Fruit fly (Drosophila melanogaster) whole organism, embryonic: ENCODE measurements around the gene CG14340.

Experiments used
- Blimp-1 ChIP-seq: fragments of 200-800 bp; sonication (Bioruptor generic); optimal IDR thresholded peaks from 3 replicates; lab custom pipeline; 2018; ENCODE audit warnings: missing biosample characterization, missing genetic modification characterization, mild to moderate bottlenecking, moderate library complexity, missing genetic modification reagents
- CG10321 ChIP-seq: fragments of 200-800 bp; sonication (Bioruptor generic); IDR thresholded peaks from 2 replicates; pipeline ENCODE4 v1.3.6; 2022; ENCODE audit warnings: missing biosample characterization, missing genetic modification characterization
- CG11247 ChIP-seq: fragments of 200-800 bp; sonication (Bioruptor generic); IDR thresholded peaks from 2 replicates; pipeline ENCODE4 v1.3.6; 2022; ENCODE audit warnings: missing biosample characterization, missing genetic modification characterization
- CG13287 ChIP-seq: fragments of 200-800 bp; sonication (Bioruptor generic); IDR thresholded peaks from 2 replicates; pipeline ENCODE4 v1.3.6; 2022; ENCODE audit warnings: missing biosample characterization, missing genetic modification characterization; ENCODE audit not compliant: partially characterized antibody
- CG15696 ChIP-seq: fragments of 200-800 bp; sonication (Bioruptor generic); optimal IDR thresholded peaks from 2 replicates; lab custom pipeline; 2019; ENCODE audit warnings: missing biosample characterization, mild to moderate bottlenecking, missing genetic modification characterization, moderate library complexity
- CG16815 ChIP-seq: fragments of 200-800 bp; sonication (Bioruptor generic); optimal IDR thresholded peaks from 3 replicates; lab custom pipeline; 2017; ENCODE audit warnings: missing biosample characterization, mild to moderate bottlenecking, missing genetic modification characterization
- CG17328 ChIP-seq: fragments of 200-800 bp; sonication (Bioruptor generic); IDR thresholded peaks from 2 replicates; pipeline ENCODE4 v1.3.6; 2022; ENCODE audit warnings: missing biosample characterization, missing genetic modification characterization
- CG18476 ChIP-seq: fragments of 200-800 bp; sonication (Bioruptor generic); optimal IDR thresholded peaks from 2 replicates; lab custom pipeline; 2016; ENCODE audit warnings: missing biosample characterization, mild to moderate bottlenecking, missing genetic modification characterization
- CG2199 ChIP-seq: fragments of 200-800 bp; sonication (Bioruptor generic); IDR thresholded peaks from 3 replicates; pipeline ENCODE4 v1.3.6; 2022; ENCODE audit warnings: missing biosample characterization, missing genetic modification characterization
- CG32772 ChIP-seq: fragments of 200-800 bp; sonication (Bioruptor generic); IDR thresholded peaks from 2 replicates; pipeline ENCODE4 v1.3.6; 2022; ENCODE audit warnings: missing biosample characterization, missing genetic modification characterization
- CG3838 ChIP-seq: fragments of 200-800 bp; sonication (Bioruptor generic); optimal IDR thresholded peaks from 3 replicates; lab custom pipeline; 2016; ENCODE audit warnings: missing biosample characterization, missing genetic modification characterization
- CG9727 ChIP-seq: fragments of 200-800 bp; sonication (Bioruptor generic); optimal IDR thresholded peaks from 3 replicates; lab custom pipeline; 2017; ENCODE audit warnings: missing biosample characterization, mild to moderate bottlenecking, missing genetic modification characterization
- CHES-1-like ChIP-seq: fragments of 200-800 bp; sonication (Bioruptor generic); optimal IDR thresholded peaks from 2 replicates; lab custom pipeline; 2016; ENCODE audit warnings: missing biosample characterization, missing genetic modification characterization
- Chrac-16 ChIP-seq: fragments of 200-800 bp; sonication (Bioruptor generic); optimal IDR thresholded peaks from 3 replicates; lab custom pipeline; 2016; ENCODE audit warnings: missing biosample characterization, missing genetic modification characterization
- Drgx ChIP-seq: fragments of 200-800 bp; sonication (Bioruptor generic); IDR thresholded peaks from 2 replicates; pipeline ENCODE4 v1.3.6; 2022; ENCODE audit warnings: missing biosample characterization, missing genetic modification characterization
- Elba2 ChIP-seq: fragments of 200-800 bp; sonication (Bioruptor generic); optimal IDR thresholded peaks from 3 replicates; lab custom pipeline; 2016; ENCODE audit warnings: missing biosample characterization, missing genetic modification characterization
- Gug ChIP-seq: fragments of 200-800 bp; sonication (Bioruptor generic); IDR thresholded peaks from 4 replicates; pipeline ENCODE4 v1.3.6; 2022; ENCODE audit warnings: missing biosample characterization, missing genetic modification characterization
- Hr39 ChIP-seq: fragments of >200 bp; optimal IDR thresholded peaks from 2 replicates; lab custom pipeline; 2017
- Lim3 ChIP-seq: fragments of 200-800 bp; sonication (Bioruptor generic); IDR thresholded peaks from 2 replicates; pipeline ENCODE4 v1.3.6; 2022; ENCODE audit warnings: missing biosample characterization, missing genetic modification characterization
- Sox102F ChIP-seq: fragments of 200-800 bp; sonication (Bioruptor generic); optimal IDR thresholded peaks from 2 replicates; lab custom pipeline; 2018; ENCODE audit warnings: missing biosample characterization, mild to moderate bottlenecking, missing genetic modification characterization, moderate library complexity
- Ssrp ChIP-seq: fragments of 200-800 bp; sonication (Bioruptor generic); optimal IDR thresholded peaks from 2 replicates; lab custom pipeline; 2018; ENCODE audit warnings: missing biosample characterization, mild to moderate bottlenecking, missing genetic modification characterization, moderate library complexity
- Vsx1 ChIP-seq: fragments of 200-800 bp; sonication (Bioruptor generic); optimal IDR thresholded peaks from 2 replicates; lab custom pipeline; 2017; ENCODE audit warnings: missing biosample characterization, mild to moderate bottlenecking, missing genetic modification characterization, missing genetic modification reagents
- Xbp1 ChIP-seq: fragments of 200-800 bp; sonication (Bioruptor generic); optimal IDR thresholded peaks from 3 replicates; lab custom pipeline; 2016; ENCODE audit warnings: missing biosample characterization, mild to moderate bottlenecking, missing genetic modification characterization
- ara ChIP-seq: fragments of 200-800 bp; sonication (Bioruptor generic); IDR thresholded peaks from 2 replicates; pipeline ENCODE4 v1.3.6; 2022; ENCODE audit warnings: missing biosample characterization, missing genetic modification characterization
- ase ChIP-seq: fragments of 200-800 bp; sonication (Bioruptor generic); IDR thresholded peaks from 3 replicates; pipeline ENCODE4 v1.3.6; 2022; ENCODE audit warnings: missing biosample characterization, missing genetic modification characterization
- bsh ChIP-seq, 2 experiments: fragments of 200-800 bp; sonication (Bioruptor generic); optimal IDR thresholded peaks; 2 replicates each; lab custom pipeline; 2017 to 2018; ENCODE audit warnings: mild to moderate bottlenecking in 2 of 2, missing biosample characterization in 2 of 2, missing genetic modification characterization in 2 of 2, moderate library complexity in 1 of 2
- cato ChIP-seq: fragments of 200-800 bp; sonication (Bioruptor generic); optimal IDR thresholded peaks from 2 replicates; lab custom pipeline; 2016; ENCODE audit warnings: missing biosample characterization, missing genetic modification characterization, borderline replicate concordance
- chm ChIP-seq: fragments of 200-800 bp; sonication (Bioruptor generic); IDR thresholded peaks from 2 replicates; pipeline ENCODE4 v1.3.6; 2022; ENCODE audit warnings: missing biosample characterization, missing genetic modification characterization
- dati ChIP-seq: fragments of 200-800 bp; sonication (Bioruptor generic); IDR thresholded peaks from 2 replicates; pipeline ENCODE4 v1.3.6; 2022; ENCODE audit warnings: missing biosample characterization, missing genetic modification characterization
- dm ChIP-seq: fragments of 200-800 bp; sonication (Bioruptor generic); optimal IDR thresholded peaks from 3 replicates; lab custom pipeline; 2016; ENCODE audit warnings: missing biosample characterization, missing genetic modification characterization
- dmrt11E ChIP-seq: fragments of 200-800 bp; sonication (Bioruptor generic); optimal IDR thresholded peaks from 3 replicates; lab custom pipeline; 2018; ENCODE audit warnings: missing biosample characterization, mild to moderate bottlenecking, missing genetic modification characterization, moderate library complexity
- insv ChIP-seq, 2 experiments: fragments of 200-800 bp; sonication (Bioruptor generic); optimal IDR thresholded peaks; 3 replicates each; lab custom pipeline; 2016 to 2018; ENCODE audit warnings: missing biosample characterization in 2 of 2, missing genetic modification characterization in 2 of 2
- lola ChIP-seq, 3 experiments: fragments of >200 bp in 2 of 3; fragments of 200-800 bp in 1 of 3; sonication (Bioruptor generic) in 1 of 3; optimal IDR thresholded peaks; 2 replicates each; lab custom pipeline; 2017 to 2019; ENCODE audit warnings: missing biosample characterization in 3 of 3, missing genetic modification characterization in 3 of 3, mild to moderate bottlenecking in 1 of 3, moderate library complexity in 1 of 3
- onecut ChIP-seq: fragments of 200-800 bp; sonication (Bioruptor generic); IDR thresholded peaks from 2 replicates; pipeline ENCODE4 v1.3.6; 2022; ENCODE audit warnings: missing biosample characterization, missing genetic modification characterization
- prd ChIP-seq, 3 experiments: fragments of >200 bp in 2 of 3; fragments of 200-800 bp in 1 of 3; sonication (Bioruptor generic) in 1 of 3; optimal IDR thresholded peaks in 2 of 3; IDR thresholded peaks in 1 of 3; 2 replicates in 2 of 3; 3 replicates in 1 of 3; pipeline versions ENCODE4 v1.3.6 to Lab custom; 2017 to 2022; ENCODE audit warnings: missing biosample characterization in 1 of 3, missing genetic modification characterization in 1 of 3
- row ChIP-seq: fragments of 200-800 bp; sonication (Bioruptor generic); IDR thresholded peaks from 3 replicates; pipeline ENCODE4 v1.3.6; 2022; ENCODE audit warnings: missing biosample characterization, missing genetic modification characterization
- run ChIP-seq: fragments of 200-800 bp; sonication (Bioruptor generic); optimal IDR thresholded peaks from 3 replicates; lab custom pipeline; 2018; ENCODE audit warnings: missing biosample characterization, mild to moderate bottlenecking, missing genetic modification characterization
- sc ChIP-seq, 3 experiments: fragments of >200 bp in 2 of 3; fragments of 200-800 bp in 1 of 3; sonication (Bioruptor generic) in 1 of 3; optimal IDR thresholded peaks; 2 replicates in 2 of 3; 3 replicates in 1 of 3; lab custom pipeline; 2017; ENCODE audit warnings: mild to moderate bottlenecking in 1 of 3, missing biosample characterization in 1 of 3, missing genetic modification characterization in 1 of 3, missing genetic modification reagents in 1 of 3
- sens ChIP-seq: fragments of 200-800 bp; sonication (Bioruptor generic); peaks from one replicate; lab custom pipeline; 2016; ENCODE audit warnings: missing biosample characterization, missing genetic modification characterization
- sens-2 ChIP-seq: fragments of 200-800 bp; sonication (Bioruptor generic); IDR thresholded peaks from 2 replicates; pipeline ENCODE4 v1.3.6; 2022; ENCODE audit warnings: missing biosample characterization, missing genetic modification characterization
- sisA ChIP-seq: fragments of 200-800 bp; sonication (Bioruptor generic); IDR thresholded peaks from 2 replicates; pipeline ENCODE4 v1.3.6; 2022; ENCODE audit warnings: missing biosample characterization, missing genetic modification characterization
- sug ChIP-seq: fragments of 200-800 bp; optimal IDR thresholded peaks from 2 replicates; lab custom pipeline; 2019; ENCODE audit warnings: missing biosample characterization, mild to moderate bottlenecking, missing genetic modification characterization, moderate library complexity
- tap ChIP-seq: fragments of 200-800 bp; optimal IDR thresholded peaks from 3 replicates; lab custom pipeline; 2019; ENCODE audit warnings: missing biosample characterization, mild to moderate bottlenecking, missing genetic modification characterization, moderate library complexity
- trh ChIP-seq: fragments of 200-800 bp; sonication (Bioruptor generic); optimal IDR thresholded peaks from 2 replicates; lab custom pipeline; 2016; ENCODE audit warnings: missing biosample characterization, missing genetic modification characterization
- z ChIP-seq: fragments of 200-800 bp; sonication (Bioruptor generic); IDR thresholded peaks from 3 replicates; pipeline ENCODE4 v1.3.6; 2022; ENCODE audit warnings: missing biosample characterization, missing genetic modification characterization
- zf30C ChIP-seq: fragments of 200-800 bp; sonication (Bioruptor generic); optimal IDR thresholded peaks from 3 replicates; lab custom pipeline; 2018; ENCODE audit warnings: missing biosample characterization, mild to moderate bottlenecking, missing genetic modification characterization
- zfh1 ChIP-seq: fragments of 200-800 bp; sonication (Bioruptor generic); IDR thresholded peaks from 3 replicates; pipeline ENCODE4 v1.3.6; 2022; ENCODE audit warnings: missing biosample characterization, missing genetic modification characterization

CG14340 gene

DNA sequence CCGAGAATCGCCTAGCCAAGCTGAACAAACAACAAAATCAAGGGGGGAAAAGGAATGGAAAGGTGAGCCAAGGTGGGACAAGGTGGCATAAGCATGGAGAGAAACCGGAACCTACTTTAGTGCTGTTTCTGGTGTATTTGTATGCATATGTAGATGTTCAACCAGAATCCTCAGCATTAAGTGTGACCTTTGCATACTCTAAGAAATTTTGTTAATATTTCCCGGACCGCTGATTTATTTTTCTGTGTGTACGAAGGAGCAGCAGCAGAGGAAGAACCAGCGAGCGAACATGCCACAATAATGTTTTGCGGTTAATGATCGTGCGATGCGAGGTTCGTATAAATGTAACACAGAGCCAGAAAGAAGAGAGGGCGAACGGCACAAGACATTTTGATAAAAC is 47.7 kb upstream of the CG14340 start (continued):
- 0 out of 2 replicates have a peak, but pooled peaks have one; percentile 24 for TF ChIP-seq CG17328 (GFP tag; lab: Robert Waterston, UW)
- TF ChIP-seq Sox102F (GFP tag; lab: Kevin White, UChicago), result peak; percentile 27
- no peak for TF ChIP-seq CHES-1-like (GFP tag; lab: Kevin White, UChicago)
- peak; percentile 30 to 75 for TF ChIP-seq bsh (GFP tag; optimal IDR thresholded peaks at IDR 0.05; lab: Kevin White, UChicago)
- TF ChIP-seq CG11247 (GFP tag; lab: Robert Waterston, UW), result 0 out of 2 replicates have a peak, but pooled peaks have one; percentile 7
- TF ChIP-seq cato (GFP tag; lab: Kevin White, UChicago), result no peak
- 0 out of 3 replicates have a peak, but pooled peaks have one; percentile 8 for TF ChIP-seq CG2199 (GFP tag; lab: Robert Waterston, UW)
- no peak for TF ChIP-seq tap (tag; lab: Kevin White, UChicago)
- peak; percentile 54; the same call in 1 of the 2 replicates for TF ChIP-seq ara (GFP tag; lab: Robert Waterston, UW)
- TF ChIP-seq z (GFP tag; lab: Robert Waterston, UW), result 0 out of 3 replicates have a peak, but pooled peaks have one; percentile 38
- TF ChIP-seq CG15696 (tag; lab: Kevin White, UChicago), result peak; percentile 1
- TF ChIP-seq run (tag; lab: Kevin White, UChicago), result no peak
- TF ChIP-seq sisA, result peak; percentile 38; the same call in 1 of the 2 replicates
- no peak for TF ChIP-seq Elba2
- TF ChIP-seq sens-2, result 0 out of 2 replicates have a peak, but pooled peaks have one; percentile 42
- no peak for TF ChIP-seq insv (GFP tag; optimal IDR thresholded peaks at IDR 0.05; lab: Kevin White, UChicago)
- TF ChIP-seq CG32772 (GFP tag; lab: Robert Waterston, UW), result 0 out of 2 replicates have a peak, but pooled peaks have one; percentile 8
- peak; percentile 62 for TF ChIP-seq Drgx (GFP tag; lab: Robert Waterston, UW)
- peak; percentile 2 for TF ChIP-seq Chrac-16 (GFP tag; lab: Kevin White, UChicago)
- no peak for TF ChIP-seq dati
- TF ChIP-seq CG16815, result peak; percentile 14
- TF ChIP-seq CG10321, result 0 out of 2 replicates have a peak, but pooled peaks have one; percentile 7
- no peak for TF ChIP-seq CG18476 (GFP tag; lab: Kevin White, UChicago)
- TF ChIP-seq dmrt11E (tag; lab: Kevin White, UChicago), result peak; percentile 44
- TF ChIP-seq sens (GFP tag; lab: Kevin White, UChicago), result peak; percentile 87
- 0 out of 3 replicates have a peak, but pooled peaks have one; percentile 29 for TF ChIP-seq ase (GFP tag; lab: Robert Waterston, UW)
- peak; percentile 20 for TF ChIP-seq zf30C (GFP tag; lab: Kevin White, UChicago)
- TF ChIP-seq prd (optimal IDR thresholded peaks at IDR 0.05; lab: Kevin White, UChicago), result no peak
- peak; percentile 42; the same call in 2 of the 3 replicates for TF ChIP-seq prd (GFP tag; IDR thresholded peaks at IDR 0.05; lab: Robert Waterston, UW)
- no peak for TF ChIP-seq CG3838 (GFP tag; lab: Kevin White, UChicago)
- TF ChIP-seq row (GFP tag; lab: Robert Waterston, UW), result peak; percentile 53
- 0 out of 2 replicates have a peak, but pooled peaks have one; percentile 6 for TF ChIP-seq onecut
- no peak for TF ChIP-seq sc (optimal IDR thresholded peaks at IDR 0.05; lab: Kevin White, UChicago)
- TF ChIP-seq sc (GFP tag; optimal IDR thresholded peaks at IDR 0.05; lab: Kevin White, UChicago), result no peak
- TF ChIP-seq dm, result no peak
- 0 out of 4 replicates have a peak, but pooled peaks have one; percentile 13 for TF ChIP-seq Gug (GFP tag; lab: Robert Waterston, UW)
- TF ChIP-seq CG13287, result no peak
- peak in 1 of 3 experiments; percentile 8 for TF ChIP-seq lola (GFP tag; optimal IDR thresholded peaks at IDR 0.05; lab: Kevin White, UChicago)
- no peak for TF ChIP-seq sug (tag; lab: Kevin White, UChicago)
- peak; percentile 10 for TF ChIP-seq Xbp1 (GFP tag; lab: Kevin White, UChicago)
- peak; percentile 28; the same call in 1 of the 2 replicates for TF ChIP-seq chm (GFP tag; lab: Robert Waterston, UW)
- no peak for TF ChIP-seq Lim3 (GFP tag; lab: Robert Waterston, UW)
- TF ChIP-seq trh (GFP tag; lab: Kevin White, UChicago), result no peak
- TF ChIP-seq CG9727 (GFP tag; lab: Kevin White, UChicago), result no peak
- no peak for TF ChIP-seq Hr39 (lab: Kevin White, UChicago)
- TF ChIP-seq Vsx1 (GFP tag; lab: Kevin White, UChicago), result no peak
- TF ChIP-seq Ssrp (tag; lab: Kevin White, UChicago), result peak; percentile 33
- TF ChIP-seq Blimp-1 (GFP tag; lab: Kevin White, UChicago), result peak; percentile 32
- 0 out of 3 replicates have a peak, but pooled peaks have one; percentile 49 for TF ChIP-seq zfh1 (GFP tag; lab: Robert Waterston, UW)
